Worm (Caenorhabditis elegans) whole organism, midembryonic: ENCODE data around the gene sru-21.

Experiments used
- T22C8.4 ChIP-seq: fragments of 200-800 bp; sonication (Bioruptor generic); IDR thresholded peaks from 2 replicates; pipeline ENCODE4 v1.3.6; 2022; ENCODE audit warnings: missing genetic modification characterization, missing compliant biosample characterization
- cog-1 ChIP-seq: sonication (generic microtip); optimal IDR thresholded peaks from 2 replicates; lab custom pipeline; 2016; ENCODE audit warnings: missing genetic modification characterization, missing compliant biosample characterization
- flt-1 ChIP-seq: fragments of 200-800 bp; sonication (Bioruptor generic); IDR thresholded peaks from 2 replicates; pipeline ENCODE4 v1.3.6; 2022; ENCODE audit warnings: missing genetic modification characterization, missing compliant biosample characterization
- klf-2 ChIP-seq: fragments of 200-800 bp; sonication (Bioruptor generic); conservative IDR thresholded peaks from 2 replicates; pipeline ENCODE4 v1.3.6; 2022; ENCODE audit warnings: missing genetic modification reagents, missing genetic modification characterization, missing compliant biosample characterization
- med-1 ChIP-seq: sonication (generic microtip); optimal IDR thresholded peaks from 2 replicates; lab custom pipeline; 2017; ENCODE audit warnings: missing genetic modification characterization, mild to moderate bottlenecking, missing compliant biosample characterization, antibody characterized with exemption, missing genetic modification reagents; ENCODE audit not compliant: insufficient read depth
- ref-1 ChIP-seq: fragments of 200-800 bp; sonication (Bioruptor generic); conservative IDR thresholded peaks from 2 replicates; pipeline ENCODE4 v1.3.6; 2022; ENCODE audit warnings: missing genetic modification reagents, missing genetic modification characterization, missing compliant biosample characterization
- tab-1 ChIP-seq: fragments of 200-800 bp; sonication (Bioruptor generic); IDR thresholded peaks from 2 replicates; pipeline ENCODE4 v1.3.6; 2022; ENCODE audit warnings: missing genetic modification characterization, missing compliant biosample characterization
- ztf-23 ChIP-seq: fragments of 200-800 bp; sonication (Bioruptor generic); IDR thresholded peaks from 2 replicates; pipeline ENCODE4 v1.3.6; 2022; ENCODE audit warnings: missing genetic modification reagents, missing genetic modification characterization, missing compliant biosample characterization
- ztf-29 ChIP-seq: fragments of 200-800 bp; sonication (Bioruptor generic); IDR thresholded peaks from 2 replicates; pipeline ENCODE4 v1.3.6; 2022; ENCODE audit warnings: missing genetic modification reagents, missing genetic modification characterization, missing compliant biosample characterization

Gene sru-21

DNA sequence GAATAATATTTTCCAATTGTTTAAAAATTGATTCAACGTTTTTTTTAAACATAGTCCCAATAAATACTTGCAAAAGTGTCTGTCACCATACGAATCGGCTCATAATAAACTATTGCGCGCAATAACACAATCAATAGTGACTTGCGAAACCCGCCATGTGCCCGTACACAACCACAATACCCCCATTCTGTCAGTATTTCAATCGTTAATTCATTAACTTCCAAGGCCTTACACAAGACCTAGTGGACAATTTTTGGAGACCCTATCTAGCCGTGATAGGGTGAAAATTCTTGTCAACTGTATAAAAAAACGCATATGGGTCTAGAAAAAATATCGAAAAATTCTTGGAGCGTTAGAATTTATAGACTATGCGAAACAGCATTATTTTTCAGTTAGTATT, 25.9 kb upstream of the sru-21 start:
- TF ChIP-seq ref-1 (GFP tag; lab: Robert Waterston, UW), result no peak
- no peak for TF ChIP-seq ztf-29 (GFP tag; lab: Robert Waterston, UW)
- TF ChIP-seq cog-1, result no peak
- no peak for TF ChIP-seq tab-1 (GFP tag; lab: Robert Waterston, UW)
- no peak for TF ChIP-seq ztf-23 (GFP tag; lab: Robert Waterston, UW)
- no peak for TF ChIP-seq T22C8.4 (GFP tag; lab: Robert Waterston, UW)
- no peak for TF ChIP-seq med-1 (GFP tag; lab: Kevin White, UChicago)
- TF ChIP-seq klf-2 (GFP tag; lab: Robert Waterston, UW), result no peak
- TF ChIP-seq flt-1 (GFP tag; lab: Robert Waterston, UW), result no peak

- no peak for TF ChIP-seq tab-1 (GFP tag; lab: Robert Waterston, UW)
- TF ChIP-seq klf-2 (GFP tag; lab: Robert Waterston, UW), result no peak
- no peak for TF ChIP-seq cog-1
- no peak for TF ChIP-seq flt-1 (GFP tag; lab: Robert Waterston, UW)
- no peak for TF ChIP-seq T22C8.4 (GFP tag; lab: Robert Waterston, UW)
- TF ChIP-seq ztf-23 (GFP tag; lab: Robert Waterston, UW), result no peak
- no peak for TF ChIP-seq med-1 (GFP tag; lab: Kevin White, UChicago)
- no peak for TF ChIP-seq ztf-29 (GFP tag; lab: Robert Waterston, UW)
- no peak for TF ChIP-seq ref-1 (GFP tag; lab: Robert Waterston, UW)
These were observed 25.1 kb upstream of the sru-21 start for ce11 chrIV:13601428-13601827.

DNA sequence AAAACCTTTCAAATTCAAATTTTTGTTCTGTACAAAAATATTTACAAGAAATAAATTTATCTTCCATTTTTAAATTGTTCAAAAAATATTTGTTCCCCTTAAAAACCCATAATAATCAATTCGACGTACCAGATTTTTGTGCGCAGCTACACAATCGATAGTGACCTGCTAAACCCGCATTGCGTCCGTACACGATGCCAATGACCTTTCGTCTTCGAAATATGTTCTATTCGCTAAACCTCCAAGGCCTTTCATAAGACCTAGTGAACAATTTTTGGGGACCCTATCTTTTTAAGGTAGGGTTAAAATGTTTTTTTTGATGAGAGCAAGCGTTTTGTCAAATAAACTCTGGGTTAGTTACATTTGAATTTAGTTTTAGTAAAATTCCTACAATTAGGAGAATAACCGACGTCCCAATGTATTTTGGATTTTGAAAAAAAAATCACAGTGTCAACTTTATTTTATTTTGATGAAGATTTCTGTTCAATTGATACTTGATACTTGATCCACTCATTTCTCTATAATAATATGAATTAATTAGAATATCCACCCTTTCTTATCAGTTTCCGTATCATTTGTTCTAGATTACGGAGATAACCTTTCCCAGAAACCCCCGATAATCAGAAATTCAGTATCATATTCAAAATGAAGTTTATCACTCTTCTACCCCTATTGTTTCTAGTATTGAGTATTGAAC, 24.4 kb upstream of the sru-21 start, which contains the start of gene Y45F10B.59:
Gene Y45F10B.59, plus strand, starts transcription at position 647 of the 697 bp plus-strand sequence.
- TF ChIP-seq flt-1 (GFP tag; lab: Robert Waterston, UW) (no peak), cog-1 (no peak), T22C8.4 (GFP tag; lab: Robert Waterston, UW) (no peak), ztf-29 (GFP tag; lab: Robert Waterston, UW) (no peak), klf-2 (GFP tag; lab: Robert Waterston, UW) (no peak), ztf-23 (GFP tag; lab: Robert Waterston, UW) (no peak), tab-1 (GFP tag; lab: Robert Waterston, UW) (no peak), med-1 (GFP tag; lab: Kevin White, UChicago) (no peak), ref-1 (GFP tag; lab: Robert Waterston, UW) (no peak)

DNA sequence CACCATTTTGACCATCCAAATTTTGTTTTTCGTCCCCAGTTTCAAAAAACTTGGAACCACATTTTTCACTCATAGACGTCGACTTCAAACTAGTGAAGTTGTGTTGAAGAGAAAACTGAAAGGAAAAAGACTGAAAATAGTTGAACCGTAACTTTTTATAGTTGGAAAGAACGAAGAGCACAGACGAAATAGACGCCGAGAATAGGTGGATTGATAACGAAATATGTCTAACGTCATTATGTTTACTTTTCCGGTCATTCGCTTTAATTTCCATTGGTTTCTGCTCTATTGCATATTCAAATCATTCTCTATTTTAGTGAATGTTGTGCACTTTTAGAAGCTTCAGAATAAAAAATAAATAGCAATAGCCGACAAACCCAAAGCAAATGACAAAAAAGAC, 16.8 kb upstream of the sru-21 start, which contains the start of gene C08F11.13:
Gene C08F11.13, minus strand, starts transcription at position 138 of the 400 bp plus-strand sequence.
- TF ChIP-seq T22C8.4 (GFP tag; lab: Robert Waterston, UW), result no peak
- no peak for TF ChIP-seq tab-1 (GFP tag; lab: Robert Waterston, UW)
- TF ChIP-seq ref-1 (GFP tag; lab: Robert Waterston, UW), result no peak
- TF ChIP-seq cog-1, result no peak
- no peak for TF ChIP-seq flt-1 (GFP tag; lab: Robert Waterston, UW)
- no peak for TF ChIP-seq ztf-29 (GFP tag; lab: Robert Waterston, UW)
- no peak for TF ChIP-seq med-1 (GFP tag; lab: Kevin White, UChicago)
- TF ChIP-seq klf-2 (GFP tag; lab: Robert Waterston, UW), result no peak
- TF ChIP-seq ztf-23 (GFP tag; lab: Robert Waterston, UW), result no peak

DNA sequence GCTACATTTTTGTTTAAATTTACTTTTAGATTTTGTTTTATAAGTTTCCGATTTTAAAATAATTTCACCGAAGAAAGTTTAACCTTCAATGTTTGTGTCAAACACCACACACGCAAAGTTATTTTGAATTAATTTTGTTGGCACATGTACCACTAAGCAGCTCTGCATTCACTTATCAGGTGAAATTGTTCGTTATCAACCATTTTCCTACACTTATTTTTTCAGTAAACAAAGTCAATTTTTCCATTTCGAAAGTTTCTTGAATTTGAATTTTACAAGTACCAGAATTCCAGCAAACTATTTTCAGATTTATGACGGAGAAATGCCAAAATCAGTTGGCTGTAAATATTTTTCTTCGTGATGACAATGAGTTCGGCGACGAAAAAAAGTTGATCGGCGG, 7.4 kb upstream of the sru-21 start, which contains the start of gene C08F11.3:
Gene C08F11.3, plus strand, starts transcription at position 301 of the 400 bp plus-strand sequence.
- TF ChIP-seq klf-2 (GFP tag; lab: Robert Waterston, UW) (no peak), cog-1 (no peak), ztf-29 (GFP tag; lab: Robert Waterston, UW) (no peak), ref-1 (GFP tag; lab: Robert Waterston, UW) (no peak), med-1 (GFP tag; lab: Kevin White, UChicago) (no peak)

ce11 chrIV:13623533-13623932, 3.0 kb upstream of the sru-21 start, which contains the start of gene C08F11.1:
TSS of gene C08F11.1 (plus strand) at chrIV:13623833.
- TF ChIP-seq cog-1 (no peak), flt-1 (GFP tag; lab: Robert Waterston, UW) (no peak), ref-1 (GFP tag; lab: Robert Waterston, UW) (no peak), med-1 (GFP tag; lab: Kevin White, UChicago) (no peak), klf-2 (GFP tag; lab: Robert Waterston, UW) (no peak), tab-1 (GFP tag; lab: Robert Waterston, UW) (no peak), ztf-29 (GFP tag; lab: Robert Waterston, UW) (no peak)

DNA sequence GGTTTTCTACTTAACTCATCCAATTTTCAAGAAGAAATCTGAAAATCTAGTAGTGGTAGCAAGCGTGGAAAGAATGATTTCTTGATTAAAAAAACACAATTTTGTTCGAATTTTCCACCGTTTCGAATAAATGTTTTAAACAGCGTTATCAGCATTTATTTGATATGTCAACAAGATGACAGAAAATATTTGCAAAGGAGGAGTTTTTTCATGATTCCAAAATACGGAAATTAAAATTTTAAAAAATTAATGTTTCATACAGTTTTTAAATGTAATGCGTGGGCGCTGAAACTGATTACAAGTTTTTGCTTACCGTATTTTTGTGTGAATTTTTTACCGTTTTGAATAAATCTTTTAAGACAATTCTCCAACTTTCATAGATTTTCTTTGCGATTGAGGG, 6.0 kb downstream of the sru-21 start:
- TF ChIP-seq ztf-29 (GFP tag; lab: Robert Waterston, UW), result no peak
- no peak for TF ChIP-seq cog-1
- no peak for TF ChIP-seq tab-1 (GFP tag; lab: Robert Waterston, UW)
- TF ChIP-seq flt-1 (GFP tag; lab: Robert Waterston, UW), result no peak
- no peak for TF ChIP-seq med-1 (GFP tag; lab: Kevin White, UChicago)
- no peak for TF ChIP-seq ztf-23 (GFP tag; lab: Robert Waterston, UW)
- TF ChIP-seq klf-2 (GFP tag; lab: Robert Waterston, UW), result no peak
- no peak for TF ChIP-seq T22C8.4 (GFP tag; lab: Robert Waterston, UW)
- TF ChIP-seq ref-1 (GFP tag; lab: Robert Waterston, UW), result no peak

DNA sequence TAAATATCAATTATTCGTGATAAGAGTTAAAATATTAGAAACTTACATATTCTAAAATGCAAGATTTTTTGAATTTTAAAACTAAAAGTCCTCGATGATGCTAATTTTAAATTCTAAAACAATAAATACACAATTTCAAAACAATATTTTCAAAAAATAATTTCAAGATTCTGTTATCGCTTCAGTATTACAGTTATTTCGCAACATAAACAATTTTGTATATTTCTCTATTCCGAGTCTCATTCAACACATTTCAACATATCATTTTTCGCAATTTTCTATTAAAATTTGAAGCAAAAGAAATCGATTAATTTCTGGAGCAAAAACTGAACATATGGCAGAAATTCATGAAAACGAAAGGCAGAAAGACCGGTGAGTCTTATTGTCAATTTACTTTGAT, 6.6 kb downstream of the sru-21 start, which contains the start of gene fbxa-98:
Gene fbxa-98, plus strand, starts transcription at position 243 of the 400 bp plus-strand sequence.
- TF ChIP-seq ztf-29 (GFP tag; lab: Robert Waterston, UW), result no peak

DNA sequence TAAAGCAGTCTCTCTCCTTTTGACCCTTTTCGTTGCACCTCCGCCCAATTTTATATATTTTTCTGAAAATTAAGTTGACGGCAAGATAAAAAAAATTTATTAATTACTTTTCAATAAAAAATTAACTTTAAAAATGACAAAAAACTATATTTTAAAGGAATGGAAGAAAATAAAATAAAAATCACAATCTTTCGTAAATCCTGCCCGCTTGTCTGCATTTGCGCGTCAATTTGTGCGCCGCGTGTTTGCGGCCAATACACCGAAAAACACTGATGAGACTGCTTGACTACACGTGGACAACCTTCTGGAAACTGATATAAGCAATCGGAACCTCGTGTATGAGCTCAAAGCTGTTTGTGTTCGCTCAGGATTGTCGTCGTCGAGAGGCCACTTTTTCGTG, 10.4 kb downstream of the sru-21 start, which contains the start of gene C08F11.7:
Gene C08F11.7, plus strand, starts transcription at position 301 of the 400 bp plus-strand sequence.
- TF ChIP-seq ztf-29 (GFP tag; lab: Robert Waterston, UW) (no peak), ztf-23 (GFP tag; lab: Robert Waterston, UW) (no peak), ref-1 (GFP tag; lab: Robert Waterston, UW) (no peak), tab-1 (GFP tag; lab: Robert Waterston, UW) (no peak), flt-1 (GFP tag; lab: Robert Waterston, UW) (no peak), klf-2 (GFP tag; lab: Robert Waterston, UW) (no peak), T22C8.4 (GFP tag; lab: Robert Waterston, UW) (no peak), cog-1 (no peak), med-1 (GFP tag; lab: Kevin White, UChicago) (no peak)
